Worm (Caenorhabditis elegans) whole organism, L3 larva: ENCODE results near the gene R04B5.5.
"Not testable (repeated sequence)": the region's sequence is repeated elsewhere in the genome, so short reads cannot be mapped to it uniquely, and the experiment has no call there.

Experiments
- ZK546.5 ChIP-seq: sonication (generic microtip); optimal IDR thresholded peaks from 2 replicates; lab custom pipeline; 2017; ENCODE audit warnings: missing biosample characterization, missing genetic modification characterization
- egl-27 ChIP-seq: sonication (generic microtip); optimal IDR thresholded peaks from 4 replicates; lab custom pipeline; 2017; ENCODE audit warnings: missing biosample characterization, missing genetic modification reagents, missing genetic modification characterization
- fos-1 ChIP-seq: fragments of 150-350 bp; optimal IDR thresholded peaks from 2 replicates; lab custom pipeline; 2014; ENCODE audit warnings: missing biosample characterization, missing genetic modification characterization
- lin-39 ChIP-seq: fragments of 150-350 bp; optimal IDR thresholded peaks from 2 replicates; lab custom pipeline; 2018; ENCODE audit warnings: missing biosample characterization, missing genetic modification reagents, missing genetic modification characterization
- nfya-1 ChIP-seq: sonication (generic microtip); optimal IDR thresholded peaks from 2 replicates; lab custom pipeline; 2017; ENCODE audit warnings: missing genetic modification characterization, mild to moderate bottlenecking, missing compliant biosample characterization, antibody characterized with exemption, moderate library complexity; ENCODE audit not compliant: insufficient read depth
- nhr-237 ChIP-seq: fragments of 150-350 bp; optimal IDR thresholded peaks from 2 replicates; lab custom pipeline; 2014; ENCODE audit warnings: missing biosample characterization, missing genetic modification characterization
- nhr-77 ChIP-seq: fragments of 150-350 bp; optimal IDR thresholded peaks from 2 replicates; lab custom pipeline; 2014; ENCODE audit warnings: missing biosample characterization, missing genetic modification characterization
- tbx-2 ChIP-seq: sonication (generic microtip); optimal IDR thresholded peaks from 2 replicates; lab custom pipeline; 2016; ENCODE audit warnings: mild to moderate bottlenecking, missing genetic modification characterization, missing compliant biosample characterization

- TF ChIP-seq tbx-2, ZK546.5, nhr-77, fos-1, egl-27, nhr-237, lin-39 (tag; lab: Kevin White, UChicago): not testable (repeated sequence)
- peak; percentile 3 for TF ChIP-seq nfya-1
These were observed 38.0 kb upstream of the R04B5.5 start for ce11 chrV:10049192-10049816.
